Worm (Caenorhabditis elegans): ENCODE measurements around the gene K02D10.3.

ce11 chrIII:8769253-8769652, 2.5 kb downstream of the K02D10.3 start, which contains the start of gene K02D10.1:
- TF ChIP-seq nhr-28 (tag; optimal IDR thresholded peaks at IDR 0.05) (no peak), dpl-1 (GFP tag; optimal IDR thresholded peaks at IDR 0.05) (no peak), nhr-85 (tag) (no peak), nhr-90 (tag; optimal IDR thresholded peaks at IDR 0.05; ENCODE audit: poor library complexity) (no peak), nhr-84 (tag; optimal IDR thresholded peaks at IDR 0.05) (no peak), rnt-1 (tag; optimal IDR thresholded peaks at IDR 0.05) (no peak)
